Worm (Caenorhabditis elegans) whole organism, L3 larva: ENCODE measurements around the gene ucr-2.2.

Experiments
- aly-2 ChIP-seq: fragments of 150-350 bp; optimal IDR thresholded peaks from 2 replicates; lab custom pipeline; 2014; ENCODE audit warnings: missing biosample characterization, missing genetic modification characterization
- ama-1 ChIP-seq: fragments of 150-350 bp; optimal IDR thresholded peaks from 2 replicates; lab custom pipeline; 2018
- ceh-28 ChIP-seq: fragments of 150-350 bp; optimal IDR thresholded peaks from 2 replicates; lab custom pipeline; 2014; ENCODE audit warnings: missing biosample characterization, missing genetic modification reagents, missing genetic modification characterization
- ceh-9 ChIP-seq: sonication (generic microtip); optimal IDR thresholded peaks from 2 replicates; lab custom pipeline; 2018; ENCODE audit warnings: missing biosample characterization, missing genetic modification characterization
- daf-12 ChIP-seq: fragments of 150-350 bp; optimal IDR thresholded peaks from 2 replicates; lab custom pipeline; 2014; ENCODE audit warnings: missing biosample characterization, missing genetic modification reagents, missing genetic modification characterization
- egl-27 ChIP-seq: sonication (generic microtip); optimal IDR thresholded peaks from 4 replicates; lab custom pipeline; 2017; ENCODE audit warnings: missing biosample characterization, missing genetic modification reagents, missing genetic modification characterization
- egl-5 ChIP-seq: fragments of 150-350 bp; optimal IDR thresholded peaks from 2 replicates; lab custom pipeline; 2017; ENCODE audit warnings: missing biosample characterization, missing genetic modification reagents, missing genetic modification characterization, inconsistent platforms
- elt-1 ChIP-seq: fragments of 150-350 bp; optimal IDR thresholded peaks from 2 replicates; lab custom pipeline; 2014; ENCODE audit warnings: missing biosample characterization, missing genetic modification characterization
- elt-2 ChIP-seq: sonication (generic microtip); optimal IDR thresholded peaks from 2 replicates; lab custom pipeline; 2016; ENCODE audit warnings: missing genetic modification reagents, mild to moderate bottlenecking, missing genetic modification characterization, missing compliant biosample characterization
- fkh-10 ChIP-seq: sonication (generic microtip); optimal IDR thresholded peaks from 2 replicates; lab custom pipeline; 2017; ENCODE audit warnings: missing biosample characterization, missing genetic modification reagents, missing genetic modification characterization
- fos-1 ChIP-seq: fragments of 150-350 bp; optimal IDR thresholded peaks from 2 replicates; lab custom pipeline; 2014; ENCODE audit warnings: missing biosample characterization, missing genetic modification characterization
- hmg-11 ChIP-seq: sonication (generic microtip); optimal IDR thresholded peaks from 2 replicates; lab custom pipeline; 2016; ENCODE audit warnings: missing genetic modification characterization, missing compliant biosample characterization
- jun-1 ChIP-seq: fragments of 150-350 bp; optimal IDR thresholded peaks from 2 replicates; lab custom pipeline; 2014; ENCODE audit warnings: missing biosample characterization, missing genetic modification reagents, missing genetic modification characterization
- lin-15B ChIP-seq: fragments of 150-350 bp; optimal IDR thresholded peaks from 2 replicates; lab custom pipeline; 2014; ENCODE audit warnings: missing biosample characterization, missing genetic modification characterization
- lin-39 ChIP-seq: fragments of 150-350 bp; optimal IDR thresholded peaks from 2 replicates; lab custom pipeline; 2018; ENCODE audit warnings: missing biosample characterization, missing genetic modification reagents, missing genetic modification characterization
- lsy-12 ChIP-seq: sonication (generic microtip); optimal IDR thresholded peaks from 2 replicates; lab custom pipeline; 2016; ENCODE audit warnings: mild to moderate bottlenecking, missing genetic modification characterization, missing compliant biosample characterization
- mdl-1 ChIP-seq: fragments of 150-350 bp; optimal IDR thresholded peaks from 2 replicates; lab custom pipeline; 2014; ENCODE audit warnings: missing biosample characterization, missing genetic modification characterization
- mml-1 ChIP-seq: fragments of 150-350 bp; sonication (generic microtip); optimal IDR thresholded peaks from 3 replicates; lab custom pipeline; 2014; ENCODE audit warnings: missing biosample characterization, missing genetic modification characterization
- nfya-1 ChIP-seq: sonication (generic microtip); optimal IDR thresholded peaks from 2 replicates; lab custom pipeline; 2017; ENCODE audit warnings: missing genetic modification characterization, mild to moderate bottlenecking, missing compliant biosample characterization, antibody characterized with exemption, moderate library complexity; ENCODE audit not compliant: insufficient read depth
- nhr-11 ChIP-seq: fragments of 150-350 bp; optimal IDR thresholded peaks from 2 replicates; lab custom pipeline; 2014; ENCODE audit warnings: missing biosample characterization, missing genetic modification characterization
- nhr-25 ChIP-seq: sonication (generic microtip); optimal IDR thresholded peaks from 2 replicates; lab custom pipeline; 2017; ENCODE audit warnings: missing biosample characterization, missing genetic modification characterization
- nhr-28 ChIP-seq: fragments of 150-350 bp; optimal IDR thresholded peaks from 2 replicates; lab custom pipeline; 2014; ENCODE audit warnings: missing biosample characterization, missing genetic modification characterization
- nhr-43 ChIP-seq: sonication (generic microtip); optimal IDR thresholded peaks from 2 replicates; lab custom pipeline; 2016; ENCODE audit warnings: mild to moderate bottlenecking, missing genetic modification characterization, missing compliant biosample characterization; ENCODE audit not compliant: poor library complexity, severe bottlenecking
- nhr-77 ChIP-seq: fragments of 150-350 bp; optimal IDR thresholded peaks from 2 replicates; lab custom pipeline; 2014; ENCODE audit warnings: missing biosample characterization, missing genetic modification characterization
- pha-4 ChIP-seq: fragments of 150-350 bp; optimal IDR thresholded peaks from 2 replicates; lab custom pipeline; 2014; ENCODE audit warnings: missing biosample characterization, missing genetic modification reagents, missing genetic modification characterization
- sea-2 ChIP-seq: fragments of 150-350 bp; sonication (generic microtip); optimal IDR thresholded peaks from 4 replicates; lab custom pipeline; 2014; ENCODE audit warnings: missing biosample characterization, missing genetic modification reagents, missing genetic modification characterization
- snpc-4 ChIP-seq: fragments of 150-350 bp; optimal IDR thresholded peaks from 2 replicates; lab custom pipeline; 2014; ENCODE audit warnings: missing biosample characterization, missing genetic modification characterization
- tbx-2 ChIP-seq: sonication (generic microtip); optimal IDR thresholded peaks from 2 replicates; lab custom pipeline; 2016; ENCODE audit warnings: mild to moderate bottlenecking, missing genetic modification characterization, missing compliant biosample characterization
- unc-39 ChIP-seq: sonication (generic microtip); optimal IDR thresholded peaks from 4 replicates; lab custom pipeline; 2017; ENCODE audit warnings: missing biosample characterization, missing genetic modification characterization
- unc-62 ChIP-seq: fragments of 150-350 bp; sonication (generic microtip); optimal IDR thresholded peaks from 4 replicates; lab custom pipeline; 2014; ENCODE audit warnings: missing biosample characterization, missing genetic modification reagents, missing genetic modification characterization
- zag-1 ChIP-seq: fragments of 150-350 bp; optimal IDR thresholded peaks from 2 replicates; lab custom pipeline; 2014; ENCODE audit warnings: missing biosample characterization, missing genetic modification characterization
- ztf-11 ChIP-seq: fragments of 150-350 bp; optimal IDR thresholded peaks from 2 replicates; lab custom pipeline; 2014; ENCODE audit warnings: missing biosample characterization, missing genetic modification characterization

The ucr-2.2 gene

ce11 chrX:15188986-15189675, 15.4 kb downstream of the ucr-2.2 start:
- TF ChIP-seq lin-39 (tag; lab: Kevin White, UChicago) (peak; percentile 92), lin-15B (tag; lab: Kevin White, UChicago) (peak; percentile 14), lsy-12 (tag; lab: Kevin White, UChicago) (no peak), nhr-28 (no peak), tbx-2 (tag; lab: Kevin White, UChicago) (peak; percentile 66), egl-5 (tag; lab: Kevin White, UChicago) (peak; percentile 73), pha-4 (tag; lab: Kevin White, UChicago) (peak; percentile 16), nfya-1 (peak; percentile 85), fkh-10 (GFP tag; lab: Kevin White, UChicago) (peak; percentile 63), aly-2 (tag; lab: Kevin White, UChicago) (no peak), elt-1 (tag; lab: Kevin White, UChicago) (peak; percentile 37), ceh-28 (tag; lab: Kevin White, UChicago) (peak; percentile 4), ama-1 (lab: Kevin White, UChicago) (no peak), snpc-4 (tag; lab: Kevin White, UChicago) (peak; percentile 69), hmg-11 (tag; lab: Kevin White, UChicago) (peak; percentile 64), unc-62 (GFP tag; lab: Kevin White, UChicago) (peak; percentile 72), ceh-9 (peak; percentile 66)

ce11 chrX:15189823-15190222, 16.1 kb downstream of the ucr-2.2 start, which contains the start of gene T10B10.4:
Gene T10B10.4 (plus strand): TSS chrX:15190123.
- no peak for TF ChIP-seq daf-12
- TF ChIP-seq lin-39 (tag; lab: Kevin White, UChicago): peak; percentile 32

- TF ChIP-seq ztf-11 (tag; lab: Kevin White, UChicago) (no peak), ceh-28 (tag; lab: Kevin White, UChicago) (no peak), lin-39 (tag; lab: Kevin White, UChicago) (peak; percentile 50), jun-1 (tag; lab: Kevin White, UChicago) (no peak), pha-4 (tag; lab: Kevin White, UChicago) (peak; percentile 16)
Measured at ce11 chrX:15191370-15191769, 17.7 kb downstream of the ucr-2.2 start.

- no peak for TF ChIP-seq nhr-77 (tag; lab: Kevin White, UChicago)
- no peak for TF ChIP-seq sea-2 (GFP tag; lab: Kevin White, UChicago)
- TF ChIP-seq daf-12: no peak
- TF ChIP-seq lin-39 (tag; lab: Kevin White, UChicago): no peak
- no peak for TF ChIP-seq nhr-11 (tag; lab: Kevin White, UChicago)
- TF ChIP-seq zag-1: no peak
- TF ChIP-seq, all 47 proteins: peak for 0
Measured at ce11 chrX:15194283-15194682, 20.6 kb downstream of the ucr-2.2 start, which contains the start of gene phat-6. Gene phat-6 (minus strand): TSS chrX:15194383.

- TF ChIP-seq unc-39 (tag; lab: Kevin White, UChicago): no peak
- no peak for TF ChIP-seq mml-1 (tag; lab: Kevin White, UChicago)
- no peak for TF ChIP-seq daf-12
- no peak for TF ChIP-seq nhr-43 (tag; lab: Kevin White, UChicago)
- TF ChIP-seq nfya-1: no peak
- no peak for TF ChIP-seq unc-62 (GFP tag; lab: Kevin White, UChicago)
- TF ChIP-seq egl-27 (tag; lab: Kevin White, UChicago): no peak
- no peak for TF ChIP-seq ceh-9
- no peak for TF ChIP-seq elt-2 (tag; lab: Kevin White, UChicago)
- TF ChIP-seq snpc-4 (tag; lab: Kevin White, UChicago): no peak
- TF ChIP-seq fos-1: no peak
- TF ChIP-seq mdl-1 (tag; lab: Kevin White, UChicago): no peak
Measured at ce11 chrX:15199052-15199451, 25.3 kb downstream of the ucr-2.2 start, which contains the start of gene snt-7. Gene snt-7 (minus strand): TSS chrX:15199152.

DNA sequence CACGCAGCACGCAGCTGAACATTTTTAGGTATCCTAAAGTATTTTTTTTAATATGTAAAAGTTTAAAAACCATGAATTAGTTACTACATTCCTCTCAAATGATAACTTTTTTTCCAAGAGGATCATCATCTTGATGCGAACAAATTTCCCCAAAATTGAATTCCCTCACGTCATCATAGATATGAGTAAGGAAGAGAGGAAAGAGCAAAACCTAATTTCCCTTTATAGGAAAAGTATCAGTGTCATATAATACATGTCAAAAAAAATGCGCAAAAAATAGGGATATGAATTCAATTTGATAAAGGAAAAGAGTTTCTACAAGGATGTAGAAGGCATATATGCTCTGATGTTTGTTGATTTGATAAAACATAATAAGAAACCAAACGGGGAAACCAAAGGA, 26.4 kb downstream of the ucr-2.2 start:
- peak; percentile 31 for TF ChIP-seq fkh-10 (GFP tag; lab: Kevin White, UChicago)
- no peak for TF ChIP-seq nhr-25 (tag; lab: Kevin White, UChicago)
